Worm (Caenorhabditis elegans): ENCODE measurements around the gene hda-6.

DNA sequence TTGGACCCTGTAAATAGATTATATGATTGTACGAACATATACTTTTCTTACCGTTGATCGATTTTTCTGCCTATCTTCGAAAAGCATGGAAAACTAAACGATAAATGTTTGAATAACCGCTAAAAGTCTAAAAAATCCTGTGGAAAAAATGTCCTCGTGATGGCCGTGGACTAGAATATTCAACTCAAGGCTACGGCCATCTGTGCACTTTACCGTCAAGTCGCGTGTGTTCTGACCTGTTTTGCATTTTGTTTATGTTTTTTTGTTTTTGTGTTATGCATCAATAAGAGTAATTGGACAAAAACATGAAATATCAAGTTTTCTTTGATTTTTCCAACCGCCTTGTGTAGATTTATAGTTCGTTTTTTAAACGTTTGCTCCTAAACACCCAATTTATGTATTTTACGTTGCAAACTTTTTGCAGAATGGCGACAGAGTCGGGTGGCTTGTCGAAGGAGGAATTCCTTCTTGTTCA, at the start of gene hda-6, which contains the start of gene F41H10.4:
- TF ChIP-seq skn-1 (tag; optimal IDR thresholded peaks at IDR 0.05) (no peak), fos-1 (tag; optimal IDR thresholded peaks at IDR 0.05) (no peak), mep-1 (tag; optimal IDR thresholded peaks at IDR 0.05) (peak; percentile 93), fkh-4 (tag; optimal IDR thresholded peaks at IDR 0.05; ENCODE audit: borderline replicate concordance) (peak; percentile 85), nhr-20 (tag; optimal IDR thresholded peaks at IDR 0.05) (peak; percentile 79), efl-1 (optimal IDR thresholded peaks at IDR 0.05) (peak; percentile 65 to 83), efl-1 (GFP tag; optimal IDR thresholded peaks at IDR 0.05 in 1 of 2) (peak; percentile 82 to 98), pax-3 (tag; optimal IDR thresholded peaks at IDR 0.05) (peak; percentile 65), ama-1 (optimal IDR thresholded peaks at IDR 0.05) (no peak), pqm-1 (tag; optimal IDR thresholded peaks at IDR 0.05) (no peak)
